Worm (Caenorhabditis elegans) whole organism, L2 larva: ENCODE results near the gene sax-2.

Source experiments
- C34F6.9 ChIP-seq: fragments of 150-350 bp; optimal IDR thresholded peaks from 2 replicates; lab custom pipeline; 2014; ENCODE audit warnings: missing biosample characterization, missing genetic modification characterization
- Y55F3AM.14 ChIP-seq: fragments of 200-800 bp; sonication (Bioruptor generic); optimal IDR thresholded peaks from 2 replicates; lab custom pipeline; 2018; ENCODE audit warnings: mild to moderate bottlenecking, missing genetic modification characterization, missing compliant biosample characterization
- ZK546.5 ChIP-seq: sonication (generic microtip); optimal IDR thresholded peaks from 2 replicates; lab custom pipeline; 2017; ENCODE audit warnings: missing biosample characterization, missing genetic modification characterization
- ama-1 ChIP-seq: fragments of 150-350 bp; optimal IDR thresholded peaks from 2 replicates; lab custom pipeline; 2018; ENCODE audit warnings: inconsistent platforms
- blmp-1 ChIP-seq: sonication (generic microtip); optimal IDR thresholded peaks from 2 replicates; lab custom pipeline; 2017; ENCODE audit warnings: missing genetic modification characterization, mild to moderate bottlenecking, missing compliant biosample characterization, antibody characterized with exemption, moderate library complexity; ENCODE audit not compliant: insufficient read depth
- ceh-16 ChIP-seq: fragments of 150-350 bp; optimal IDR thresholded peaks from 2 replicates; lab custom pipeline; 2014; ENCODE audit warnings: missing biosample characterization, missing genetic modification characterization
- ceh-82 ChIP-seq: fragments of 150-350 bp; optimal IDR thresholded peaks from 2 replicates; lab custom pipeline; 2014; ENCODE audit warnings: missing biosample characterization, missing genetic modification characterization
- crh-2 ChIP-seq: sonication (generic microtip); optimal IDR thresholded peaks from 2 replicates; lab custom pipeline; 2017; ENCODE audit warnings: missing biosample characterization, missing genetic modification characterization
- egl-27 ChIP-seq: sonication (generic microtip); optimal IDR thresholded peaks from 3 replicates; lab custom pipeline; 2017; ENCODE audit warnings: missing biosample characterization, missing genetic modification reagents, missing genetic modification characterization
- elt-3 ChIP-seq: sonication (generic microtip); optimal IDR thresholded peaks from 2 replicates; lab custom pipeline; 2017; ENCODE audit warnings: missing biosample characterization, missing genetic modification characterization
- fos-1 ChIP-seq: fragments of 150-350 bp; optimal IDR thresholded peaks from 2 replicates; lab custom pipeline; 2014; ENCODE audit warnings: missing biosample characterization, missing genetic modification characterization
- gmeb-1 ChIP-seq: fragments of 150-350 bp; optimal IDR thresholded peaks from 2 replicates; lab custom pipeline; 2014; ENCODE audit warnings: missing biosample characterization, missing genetic modification characterization
- lin-11 ChIP-seq: fragments of 150-350 bp; sonication (generic microtip); optimal IDR thresholded peaks from 2 replicates; lab custom pipeline; 2014; ENCODE audit warnings: missing biosample characterization, missing genetic modification characterization, inconsistent platforms, mixed read lengths
- lin-13 ChIP-seq: fragments of 150-350 bp; optimal IDR thresholded peaks from 2 replicates; lab custom pipeline; 2014; ENCODE audit warnings: missing biosample characterization, missing genetic modification reagents, missing genetic modification characterization
- lin-39 ChIP-seq: fragments of 150-350 bp; optimal IDR thresholded peaks from 2 replicates; lab custom pipeline; 2014; ENCODE audit warnings: missing biosample characterization, missing genetic modification reagents, missing genetic modification characterization
- lsy-2 ChIP-seq, 2 experiments: fragments of 150-350 bp in 1 of 2; sonication (generic microtip) in 1 of 2; optimal IDR thresholded peaks; 2 replicates each; lab custom pipeline; 2014 to 2017; ENCODE audit warnings: missing biosample characterization in 2 of 2, missing genetic modification characterization in 2 of 2
- mab-5 ChIP-seq: fragments of 150-350 bp; optimal IDR thresholded peaks from 2 replicates; lab custom pipeline; 2014; ENCODE audit warnings: missing biosample characterization, missing genetic modification characterization
- mdl-1 ChIP-seq, 2 experiments: fragments of 150-350 bp in 1 of 2; sonication (generic microtip) in 1 of 2; optimal IDR thresholded peaks; 2 replicates each; lab custom pipeline; 2017; ENCODE audit warnings: missing biosample characterization in 2 of 2, missing genetic modification characterization in 2 of 2
- nhr-10 ChIP-seq: sonication (generic microtip); optimal IDR thresholded peaks from 2 replicates; lab custom pipeline; 2017; ENCODE audit warnings: missing biosample characterization, missing genetic modification characterization
- nhr-11 ChIP-seq: fragments of 150-350 bp; optimal IDR thresholded peaks from 2 replicates; lab custom pipeline; 2014; ENCODE audit warnings: missing biosample characterization, missing genetic modification characterization
- nhr-129 ChIP-seq: fragments of 150-350 bp; optimal IDR thresholded peaks from 2 replicates; lab custom pipeline; 2014; ENCODE audit warnings: missing biosample characterization, missing genetic modification characterization
- nhr-21 ChIP-seq: fragments of 150-350 bp; optimal IDR thresholded peaks from 2 replicates; lab custom pipeline; 2014; ENCODE audit warnings: missing biosample characterization, missing genetic modification characterization
- nhr-23 ChIP-seq: fragments of 150-350 bp; optimal IDR thresholded peaks from 2 replicates; lab custom pipeline; 2014; ENCODE audit warnings: missing biosample characterization, missing genetic modification reagents, missing genetic modification characterization
- nhr-237 ChIP-seq: fragments of 150-350 bp; optimal IDR thresholded peaks from 2 replicates; lab custom pipeline; 2014; ENCODE audit warnings: missing biosample characterization, missing genetic modification characterization
- nhr-25 ChIP-seq: fragments of 150-350 bp; sonication (generic microtip); optimal IDR thresholded peaks from 3 replicates; lab custom pipeline; 2014; ENCODE audit warnings: missing biosample characterization, missing genetic modification characterization
- nhr-6 ChIP-seq: fragments of 150-350 bp; optimal IDR thresholded peaks from 2 replicates; lab custom pipeline; 2014; ENCODE audit warnings: missing biosample characterization, missing genetic modification characterization
- peb-1 ChIP-seq: fragments of 150-350 bp; optimal IDR thresholded peaks from 2 replicates; lab custom pipeline; 2014; ENCODE audit warnings: missing biosample characterization, missing genetic modification characterization
- skn-1 ChIP-seq: sonication (generic microtip); optimal IDR thresholded peaks from 2 replicates; lab custom pipeline; 2017; ENCODE audit warnings: missing biosample characterization, missing genetic modification characterization
- sma-3 ChIP-seq: sonication (generic microtip); optimal IDR thresholded peaks from 2 replicates; lab custom pipeline; 2016; ENCODE audit warnings: missing genetic modification reagents, missing genetic modification characterization, missing compliant biosample characterization
- sma-9 ChIP-seq, 2 experiments: fragments of 150-350 bp in 1 of 2; sonication (generic microtip) in 1 of 2; optimal IDR thresholded peaks; 2 replicates each; lab custom pipeline; 2014 to 2016; ENCODE audit warnings: missing genetic modification characterization in 2 of 2, mild to moderate bottlenecking in 1 of 2, missing biosample characterization in 1 of 2, missing compliant biosample characterization in 1 of 2, missing genetic modification reagents in 1 of 2, moderate library complexity in 1 of 2
- unc-39 ChIP-seq: fragments of 150-350 bp; optimal IDR thresholded peaks from 2 replicates; lab custom pipeline; 2014; ENCODE audit warnings: missing biosample characterization, missing genetic modification characterization
- unc-55 ChIP-seq: fragments of 150-350 bp; sonication (generic microtip); optimal IDR thresholded peaks from 3 replicates; lab custom pipeline; 2014; ENCODE audit warnings: missing biosample characterization, missing genetic modification reagents, missing genetic modification characterization
- unc-62 ChIP-seq: fragments of 150-350 bp; optimal IDR thresholded peaks from 2 replicates; lab custom pipeline; 2014; ENCODE audit warnings: missing biosample characterization, missing genetic modification reagents, missing genetic modification characterization
- ztf-11 ChIP-seq: sonication (generic microtip); optimal IDR thresholded peaks from 2 replicates; lab custom pipeline; 2017; ENCODE audit warnings: missing biosample characterization, missing genetic modification characterization
- ztf-4 ChIP-seq: fragments of 150-350 bp; optimal IDR thresholded peaks from 2 replicates; lab custom pipeline; 2014; ENCODE audit warnings: missing biosample characterization, missing genetic modification characterization

sax-2 gene

DNA sequence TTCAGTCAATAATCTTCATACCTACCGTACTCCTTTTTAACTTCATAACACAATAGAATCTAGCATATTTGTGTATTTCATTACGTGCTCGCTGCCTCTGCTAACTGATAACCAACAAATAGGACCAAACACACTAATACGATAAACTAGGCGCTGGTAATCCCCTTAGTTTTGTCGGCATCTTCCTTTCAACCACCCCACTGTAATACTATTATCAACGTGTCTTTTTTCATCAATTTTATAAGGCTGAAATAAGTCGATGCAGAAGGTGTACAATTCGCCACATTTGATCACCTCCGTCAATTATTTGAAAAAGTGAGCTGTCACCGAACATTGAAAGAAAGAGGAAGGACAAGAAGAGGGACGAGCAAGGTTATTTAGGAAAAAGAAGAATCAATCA lies 37.9 kb downstream of the sax-2 start:
- TF ChIP-seq ceh-16 (tag; lab: Kevin White, UChicago): no peak
- no peak for TF ChIP-seq nhr-10
- no peak for TF ChIP-seq nhr-25
- TF ChIP-seq sma-9 (GFP tag; optimal IDR thresholded peaks at IDR 0.05; lab: Kevin White, UChicago): no peak
- no peak for TF ChIP-seq sma-9 (tag; optimal IDR thresholded peaks at IDR 0.05; lab: Kevin White, UChicago)
- TF ChIP-seq fos-1: no peak
- no peak for TF ChIP-seq ZK546.5 (tag; lab: Kevin White, UChicago)
- TF ChIP-seq mab-5 (tag; lab: Kevin White, UChicago): no peak
- no peak for TF ChIP-seq gmeb-1 (tag; lab: Kevin White, UChicago)
- no peak for TF ChIP-seq C34F6.9 (tag; lab: Kevin White, UChicago)
- TF ChIP-seq unc-39 (tag; lab: Kevin White, UChicago): no peak

DNA sequence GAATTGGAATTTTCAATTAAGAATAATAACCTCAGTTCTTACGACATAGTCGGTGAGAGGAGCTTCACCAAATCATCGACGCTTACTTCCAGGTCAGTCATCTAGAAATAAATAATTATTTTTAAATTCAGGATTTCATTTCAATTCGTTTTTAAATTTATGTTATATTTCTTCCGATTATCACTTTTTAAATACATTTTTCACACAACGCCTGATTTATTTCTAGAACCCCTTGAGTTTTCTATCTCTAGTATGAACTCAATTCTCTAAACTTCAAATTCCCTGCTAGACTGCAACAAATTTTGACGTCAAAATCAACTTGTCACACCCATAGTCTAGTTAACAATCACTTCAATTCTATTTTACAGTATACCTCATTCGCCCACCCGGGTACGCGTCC lies 40.0 kb downstream of the sax-2 start, which contains the start of gene Y54H5A.2:
Gene Y54H5A.2, minus strand, starts transcription at position 101 of the 400 bp plus-strand sequence.
- TF ChIP-seq mdl-1 (tag; optimal IDR thresholded peaks at IDR 0.05; lab: Kevin White, UChicago): no peak
- TF ChIP-seq unc-62 (GFP tag; lab: Kevin White, UChicago): no peak
- TF ChIP-seq nhr-129: no peak
- no peak for TF ChIP-seq nhr-11 (tag; lab: Kevin White, UChicago)
- no peak for TF ChIP-seq lin-11 (tag; lab: Kevin White, UChicago)
- TF ChIP-seq egl-27 (tag; lab: Kevin White, UChicago): no peak
- no peak for TF ChIP-seq ZK546.5 (tag; lab: Kevin White, UChicago)
- TF ChIP-seq Y55F3AM.14 (GFP tag; lab: Kevin White, UChicago): no peak
- TF ChIP-seq ceh-82 (tag; lab: Kevin White, UChicago): no peak
- no peak for TF ChIP-seq blmp-1 (tag; lab: Kevin White, UChicago)
- TF ChIP-seq nhr-6 (tag; lab: Kevin White, UChicago): no peak
- TF ChIP-seq lin-13: no peak
- no peak for TF ChIP-seq lin-39 (tag; lab: Kevin White, UChicago)
- no peak for TF ChIP-seq crh-2 (tag; lab: Kevin White, UChicago)
- no peak for TF ChIP-seq ztf-11 (tag; lab: Kevin White, UChicago)
- TF ChIP-seq, all 48 proteins: peak for 0

DNA sequence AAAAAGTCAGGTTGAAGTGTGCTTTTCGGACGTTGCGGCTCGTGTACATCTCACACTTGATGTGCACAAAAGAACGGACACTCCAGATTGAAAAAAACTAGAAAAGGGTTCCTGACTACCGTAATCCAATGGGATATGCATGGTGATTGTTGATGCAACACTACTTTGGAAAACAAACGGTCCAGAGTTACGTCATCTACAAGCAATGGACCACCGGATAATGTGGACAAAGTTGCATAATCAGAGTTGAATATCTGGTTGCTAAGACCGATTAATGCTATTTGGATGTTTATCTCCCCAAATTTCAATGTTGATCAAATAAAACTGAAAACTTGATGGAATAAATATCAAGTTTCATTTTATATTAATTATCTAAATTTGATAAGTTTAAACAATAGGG lies 40.5 kb downstream of the sax-2 start:
- no peak for TF ChIP-seq mdl-1 (tag; optimal IDR thresholded peaks at IDR 0.05; lab: Kevin White, UChicago)
- TF ChIP-seq sma-9 (GFP tag; optimal IDR thresholded peaks at IDR 0.05; lab: Kevin White, UChicago): no peak
- no peak for TF ChIP-seq sma-9 (tag; optimal IDR thresholded peaks at IDR 0.05; lab: Kevin White, UChicago)
- TF ChIP-seq ztf-4: no peak
- TF ChIP-seq ceh-82 (tag; lab: Kevin White, UChicago): no peak
- no peak for TF ChIP-seq fos-1
- no peak for TF ChIP-seq crh-2 (tag; lab: Kevin White, UChicago)
- no peak for TF ChIP-seq nhr-129
- TF ChIP-seq gmeb-1 (tag; lab: Kevin White, UChicago): no peak

DNA sequence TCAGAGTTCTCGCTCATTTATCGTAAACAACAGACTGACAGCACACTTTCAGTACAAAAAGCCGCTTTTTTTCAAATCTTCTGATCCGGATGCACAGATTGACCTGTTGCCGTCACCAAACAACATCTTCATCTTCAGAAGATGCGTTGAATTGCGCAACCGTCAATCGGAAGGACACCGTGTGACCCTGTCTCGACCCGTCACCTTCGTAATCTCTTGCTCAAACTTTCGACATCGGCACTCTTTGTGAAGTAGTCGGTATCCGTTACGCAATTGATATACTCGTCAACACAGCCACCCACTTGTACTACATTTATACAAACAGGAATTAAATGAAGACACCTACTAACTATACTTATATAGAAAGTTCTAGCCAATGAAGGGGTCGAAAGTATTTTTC lies 41.5 kb downstream of the sax-2 start:
- TF ChIP-seq elt-3 (tag; lab: Kevin White, UChicago) (no peak), peb-1 (tag; lab: Kevin White, UChicago) (no peak), ama-1 (no peak), nhr-21 (tag; lab: Kevin White, UChicago) (no peak), unc-39 (tag; lab: Kevin White, UChicago) (no peak), fos-1 (no peak), skn-1 (no peak), crh-2 (tag; lab: Kevin White, UChicago) (no peak), nhr-6 (tag; lab: Kevin White, UChicago) (no peak), nhr-237 (tag; lab: Kevin White, UChicago) (no peak)

DNA sequence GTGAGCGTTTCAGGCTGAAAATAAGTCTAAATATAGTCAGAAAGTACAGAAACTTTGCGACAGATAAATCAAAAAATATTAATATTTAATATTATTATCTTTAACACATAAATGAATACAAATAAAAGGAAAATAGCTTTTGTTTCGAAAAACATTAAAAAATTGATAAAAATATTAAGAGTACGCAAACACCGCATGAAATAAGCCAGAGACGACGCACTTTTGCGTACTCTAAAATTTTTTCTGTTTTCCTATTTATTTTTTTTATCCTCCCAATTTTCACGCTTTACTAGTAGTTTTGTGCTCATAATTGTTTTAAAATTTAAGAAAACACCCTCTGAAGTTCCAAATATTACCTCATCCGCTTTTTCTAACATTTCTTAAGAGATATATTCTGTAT lies 43.6 kb downstream of the sax-2 start, which contains the start of the genes rbm-42 and grwd-1:
Gene rbm-42, minus strand, starts transcription at position 93 of the 400 bp plus-strand sequence.
Gene grwd-1, plus strand, starts transcription at position 328 of the 400 bp plus-strand sequence.
- TF ChIP-seq C34F6.9 (tag; lab: Kevin White, UChicago) (peak; percentile 64), lsy-2 (tag; optimal IDR thresholded peaks at IDR 0.05; lab: Kevin White, UChicago) (peak in 1 of 2 experiments; percentile 54), sma-3 (GFP tag; lab: Kevin White, UChicago) (no peak), ceh-16 (tag; lab: Kevin White, UChicago) (no peak), unc-55 (GFP tag; lab: Kevin White, UChicago) (peak; percentile 80), nhr-6 (tag; lab: Kevin White, UChicago) (no peak), crh-2 (tag; lab: Kevin White, UChicago) (peak; percentile 21), nhr-23 (tag; lab: Kevin White, UChicago) (no peak)
